Worm (Caenorhabditis elegans): Measurements from ENCODE around the gene dmd-9.

- TF ChIP-seq him-1 (tag; optimal IDR thresholded peaks at IDR 0.05) (no peak), W03F9.2 (tag; optimal IDR thresholded peaks at IDR 0.05) (no peak), dao-5 (tag; optimal IDR thresholded peaks at IDR 0.05) (no peak)
Observed at ce11 chrIV:3273295-3273694, 19.0 kb upstream of the dmd-9 start, which contains the start of gene T26C12.3.

All from whole organism, L4/young adult.